Worm (Caenorhabditis elegans): ENCODE results near the gene C14A4.12.

DNA sequence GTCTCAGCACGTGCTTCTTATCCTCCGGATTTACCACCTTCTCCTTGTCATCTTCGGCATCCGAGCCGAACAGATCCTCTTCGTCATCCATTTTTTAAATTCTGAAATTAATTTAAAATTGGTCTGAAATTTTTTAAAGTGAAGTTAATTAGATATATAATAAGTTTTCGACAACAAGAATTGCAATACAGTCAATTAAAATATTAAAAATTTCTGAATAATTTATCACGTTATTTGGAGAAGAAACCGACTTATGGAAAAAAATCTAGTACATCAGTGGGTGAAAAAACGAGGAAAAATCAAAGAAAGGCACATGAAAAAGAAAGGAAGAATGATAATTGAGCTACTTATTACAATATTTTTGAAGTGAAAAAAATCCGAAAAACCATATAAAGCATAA is 7.3 kb upstream of the C14A4.12 start, which contains the start of gene taf-13:
- TF ChIP-seq ama-1 (optimal IDR thresholded peaks at IDR 0.05) (no peak), aly-1 (tag; optimal IDR thresholded peaks at IDR 0.05) (no peak), tra-4 (tag; optimal IDR thresholded peaks at IDR 0.05) (no peak), hmbx-1 (tag; optimal IDR thresholded peaks at IDR 0.05) (no peak), pes-1 (GFP tag; IDR thresholded peaks at IDR 0.05) (no peak), hmg-4 (GFP tag; optimal IDR thresholded peaks at IDR 0.05) (no peak), tbx-11 (GFP tag; IDR thresholded peaks at IDR 0.05) (no peak), B0310.2 (tag; optimal IDR thresholded peaks at IDR 0.05) (no peak), scrt-1 (GFP tag; IDR thresholded peaks at IDR 0.05) (no peak)

Data from whole organism, early embryonic.